Worm (Caenorhabditis elegans) whole organism, L2 larva: ENCODE results near the gene K02E2.11.

Source experiments
- ama-1 ChIP-seq: fragments of 150-350 bp; optimal IDR thresholded peaks from 2 replicates; lab custom pipeline; 2018; ENCODE audit warnings: inconsistent platforms
- dmd-4 ChIP-seq: sonication (generic microtip); optimal IDR thresholded peaks from 2 replicates; lab custom pipeline; 2017; ENCODE audit warnings: missing biosample characterization, missing genetic modification characterization
- egl-27 ChIP-seq: sonication (generic microtip); optimal IDR thresholded peaks from 3 replicates; lab custom pipeline; 2017; ENCODE audit warnings: missing biosample characterization, missing genetic modification reagents, missing genetic modification characterization
- lin-13 ChIP-seq: fragments of 150-350 bp; optimal IDR thresholded peaks from 2 replicates; lab custom pipeline; 2014; ENCODE audit warnings: missing biosample characterization, missing genetic modification reagents, missing genetic modification characterization
- nhr-25 ChIP-seq: fragments of 150-350 bp; sonication (generic microtip); optimal IDR thresholded peaks from 3 replicates; lab custom pipeline; 2014; ENCODE audit warnings: missing biosample characterization, missing genetic modification characterization
- skn-1 ChIP-seq: sonication (generic microtip); optimal IDR thresholded peaks from 2 replicates; lab custom pipeline; 2017; ENCODE audit warnings: missing biosample characterization, missing genetic modification characterization
- sma-9 ChIP-seq, 2 experiments: fragments of 150-350 bp in 1 of 2; sonication (generic microtip) in 1 of 2; optimal IDR thresholded peaks; 2 replicates each; lab custom pipeline; 2014 to 2016; ENCODE audit warnings: missing genetic modification characterization in 2 of 2, mild to moderate bottlenecking in 1 of 2, missing biosample characterization in 1 of 2, missing compliant biosample characterization in 1 of 2, missing genetic modification reagents in 1 of 2, moderate library complexity in 1 of 2
- snpc-4 ChIP-seq: fragments of 150-350 bp; optimal IDR thresholded peaks from 2 replicates; lab custom pipeline; 2014; ENCODE audit warnings: missing biosample characterization, missing genetic modification characterization
- unc-55 ChIP-seq: fragments of 150-350 bp; sonication (generic microtip); optimal IDR thresholded peaks from 3 replicates; lab custom pipeline; 2014; ENCODE audit warnings: missing biosample characterization, missing genetic modification reagents, missing genetic modification characterization
- zag-1 ChIP-seq: fragments of 150-350 bp; optimal IDR thresholded peaks from 2 replicates; lab custom pipeline; 2014; ENCODE audit warnings: missing biosample characterization, missing genetic modification characterization
- ztf-11 ChIP-seq: sonication (generic microtip); optimal IDR thresholded peaks from 2 replicates; lab custom pipeline; 2017; ENCODE audit warnings: missing biosample characterization, missing genetic modification characterization

DNA sequence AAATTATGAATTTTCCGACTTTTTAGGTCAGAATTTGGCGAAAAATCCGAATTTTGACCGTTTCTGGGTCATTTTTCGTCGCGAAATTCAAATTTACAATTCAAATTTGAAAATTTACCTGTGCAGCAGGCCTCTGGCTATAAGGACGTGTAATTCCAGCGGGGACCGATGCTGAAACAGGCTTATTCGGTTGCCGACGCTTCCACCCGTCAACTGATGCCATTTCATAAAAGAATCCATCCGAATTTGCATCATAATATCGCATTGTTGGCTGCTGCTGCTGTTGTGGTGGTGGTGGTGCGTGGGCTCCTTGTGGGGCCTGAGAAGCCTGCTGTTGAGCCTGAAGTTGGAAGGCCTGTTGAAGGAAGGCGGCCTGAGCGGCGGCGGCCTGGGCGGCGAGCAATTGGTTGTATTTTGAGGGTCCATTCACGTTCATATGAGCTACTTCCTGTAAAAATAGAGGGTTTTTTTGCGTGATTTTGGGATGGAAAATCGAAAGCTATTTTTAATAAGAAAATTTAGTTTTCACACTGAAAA is 16.5 kb downstream of the K02E2.11 start:
- TF ChIP-seq egl-27 = no peak
- TF ChIP-seq zag-1 (tag; lab: Kevin White, UChicago) = no peak
- TF ChIP-seq dmd-4 (tag; lab: Kevin White, UChicago) = no peak
- TF ChIP-seq ztf-11 = no peak
- no peak for TF ChIP-seq unc-55
- TF ChIP-seq sma-9 (GFP tag; optimal IDR thresholded peaks at IDR 0.05; lab: Kevin White, UChicago) = no peak
- no peak for TF ChIP-seq sma-9 (tag; optimal IDR thresholded peaks at IDR 0.05; lab: Kevin White, UChicago)
- no peak for TF ChIP-seq nhr-25 (tag; lab: Kevin White, UChicago)
- no peak for TF ChIP-seq lin-13 (GFP tag; lab: Kevin White, UChicago)
- no peak for TF ChIP-seq snpc-4 (tag; lab: Kevin White, UChicago)
- no peak for TF ChIP-seq skn-1 (tag; lab: Kevin White, UChicago)
- no peak for TF ChIP-seq ama-1 (lab: Kevin White, UChicago)
